Fruit fly (Drosophila melanogaster): ENCODE data around the gene CG32100.

dm6 chr3L:12305896-12306295, 38.6 kb downstream of the CG32100 start:
- TF ChIP-seq HLH106 (tag; optimal IDR thresholded peaks at IDR 0.05) (no peak), dsf (GFP tag; optimal IDR thresholded peaks at IDR 0.05; ENCODE audit: borderline replicate concordance) (no peak), psq (GFP tag; optimal IDR thresholded peaks at IDR 0.05) (no peak)

All from whole organism, wandering third instar larva.